Worm (Caenorhabditis elegans): Measurements from ENCODE around the gene Y6E2A.4.

DNA sequence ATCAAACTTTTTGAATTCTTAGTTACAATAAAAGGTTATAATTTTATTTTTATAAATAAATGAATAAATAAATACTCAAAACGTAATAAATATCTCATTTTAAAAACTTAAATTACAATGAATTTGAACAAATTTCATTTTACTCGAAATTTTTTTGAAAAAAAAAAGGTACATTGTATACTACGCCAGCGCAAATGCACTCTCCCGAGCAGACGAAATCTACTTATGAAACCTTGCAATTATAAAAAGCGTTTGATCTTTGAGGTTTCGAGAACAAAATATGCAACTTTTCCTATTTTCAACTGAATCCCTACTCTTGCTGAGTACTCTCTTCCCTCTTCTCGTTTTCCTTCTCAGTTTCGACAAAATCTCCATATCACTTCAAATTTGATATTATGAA, 28.9 kb downstream of the Y6E2A.4 start, which contains the start of gene nhr-197:
- no peak for TF ChIP-seq him-1 (tag; optimal IDR thresholded peaks at IDR 0.05)
- TF ChIP-seq dao-5 (tag; optimal IDR thresholded peaks at IDR 0.05), result no peak
